Worm (Caenorhabditis elegans): ENCODE data around the gene rhr-2.

The rhr-2 gene

DNA sequence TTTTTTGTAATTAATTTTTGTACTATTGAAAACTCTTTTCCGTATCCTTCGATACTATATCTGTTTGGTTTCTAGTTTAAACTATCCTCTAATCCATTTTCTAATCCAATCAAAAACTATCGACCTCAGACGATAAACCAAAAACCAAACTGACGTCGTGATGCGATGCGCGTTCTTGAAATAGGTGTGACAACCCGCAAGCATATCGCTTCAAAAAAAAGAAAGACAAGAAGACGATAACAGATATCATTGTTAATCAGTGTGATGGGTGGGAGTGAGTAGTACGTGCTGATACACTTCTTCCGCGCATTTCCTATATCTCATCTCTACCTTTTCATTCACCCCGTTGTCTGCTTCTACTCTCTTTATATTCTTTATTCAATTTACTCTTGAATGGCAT lies 9.9 kb upstream of the rhr-2 start, which contains the start of gene T04F3.1:
Gene T04F3.1 (plus strand): TSS at position 246 of the 400 bp plus-strand sequence.
- no peak for TF ChIP-seq unc-62 (GFP tag; optimal IDR thresholded peaks at IDR 0.05)

DNA sequence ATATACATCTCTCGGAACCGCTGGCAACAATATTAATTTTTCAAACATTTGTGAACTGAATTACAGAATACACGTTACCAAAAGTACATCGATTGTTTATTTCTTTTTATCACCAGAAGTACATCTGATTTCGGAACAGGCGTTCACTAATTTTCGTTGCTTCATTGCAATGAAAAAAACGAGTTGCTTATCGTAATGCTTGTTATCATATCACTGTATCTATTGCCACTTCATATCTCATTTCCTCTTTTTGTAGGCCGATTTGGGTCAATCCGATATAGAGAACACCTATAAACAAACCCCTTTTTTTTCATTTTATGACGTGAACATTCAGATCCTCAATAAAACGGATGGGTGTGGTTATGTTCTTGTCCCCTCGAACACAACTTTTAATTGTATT lies 7.4 kb upstream of the rhr-2 start:
- TF ChIP-seq unc-62 (GFP tag; optimal IDR thresholded peaks at IDR 0.05), result no peak

DNA sequence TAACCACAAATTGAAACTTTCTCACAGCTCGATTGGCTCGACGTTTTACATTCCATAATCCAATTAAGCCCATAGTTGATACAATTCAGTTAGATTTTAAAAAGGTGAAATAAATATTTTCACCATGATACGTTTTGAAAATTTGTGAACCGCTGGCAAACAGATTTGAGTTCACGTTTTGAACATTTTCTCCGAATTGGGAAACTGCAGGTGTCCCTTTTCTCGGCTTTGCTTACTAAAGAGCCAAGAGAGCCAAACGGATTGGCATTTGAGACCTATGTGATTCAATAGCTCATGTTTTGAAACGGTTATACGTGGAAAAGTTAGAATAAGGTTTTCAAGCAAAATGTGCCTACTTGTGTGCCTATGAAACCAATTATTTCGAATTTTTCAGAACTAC lies 6.9 kb upstream of the rhr-2 start, which contains the start of gene spe-42:
Gene spe-42 (minus strand): TSS at position 101 of the 400 bp plus-strand sequence.
- TF ChIP-seq unc-62 (GFP tag; optimal IDR thresholded peaks at IDR 0.05), result no peak

DNA sequence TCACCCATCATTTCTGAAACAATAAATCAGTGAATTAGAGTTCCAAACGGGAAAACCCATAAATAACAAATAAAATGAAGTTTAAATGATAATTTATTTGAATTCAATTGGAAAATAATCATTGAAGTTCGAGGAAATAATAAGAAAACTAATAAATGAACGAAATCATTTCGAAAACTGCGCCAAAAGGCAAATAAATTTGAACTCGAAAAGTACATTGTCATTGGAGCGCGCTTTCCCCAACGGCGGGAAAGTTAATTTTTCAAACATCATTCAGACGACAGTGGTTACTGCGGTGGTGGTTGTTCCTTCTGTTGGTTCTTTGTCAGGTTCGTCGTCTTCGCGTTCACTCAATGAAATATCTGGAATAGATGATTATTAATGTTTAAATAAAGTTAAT lies 3.5 kb upstream of the rhr-2 start, which contains the start of gene npp-22:
Gene npp-22 (minus strand): TSS at position 13 of the 400 bp plus-strand sequence.
- TF ChIP-seq unc-62 (GFP tag; optimal IDR thresholded peaks at IDR 0.05), result no peak

DNA sequence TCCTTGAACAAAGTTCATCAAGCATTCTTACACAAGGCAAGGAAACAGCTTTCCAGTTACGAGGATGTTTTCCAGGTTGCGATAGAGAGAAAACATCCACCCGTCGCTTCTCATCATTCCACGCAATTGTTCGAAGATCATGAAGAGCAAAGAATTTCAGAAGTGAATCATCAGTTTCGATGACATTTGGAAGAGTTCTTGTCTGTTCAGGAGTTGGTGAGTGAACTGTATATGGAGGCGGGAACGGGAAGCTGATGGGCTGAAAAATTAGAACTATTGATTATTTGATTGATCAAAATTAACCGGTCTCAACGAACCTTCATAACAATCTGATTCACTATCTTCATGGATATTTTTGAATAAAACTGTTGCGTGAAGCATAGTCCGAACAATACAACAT lies 2.1 kb upstream of the rhr-2 start:
- no peak for TF ChIP-seq unc-62 (GFP tag; optimal IDR thresholded peaks at IDR 0.05)

DNA sequence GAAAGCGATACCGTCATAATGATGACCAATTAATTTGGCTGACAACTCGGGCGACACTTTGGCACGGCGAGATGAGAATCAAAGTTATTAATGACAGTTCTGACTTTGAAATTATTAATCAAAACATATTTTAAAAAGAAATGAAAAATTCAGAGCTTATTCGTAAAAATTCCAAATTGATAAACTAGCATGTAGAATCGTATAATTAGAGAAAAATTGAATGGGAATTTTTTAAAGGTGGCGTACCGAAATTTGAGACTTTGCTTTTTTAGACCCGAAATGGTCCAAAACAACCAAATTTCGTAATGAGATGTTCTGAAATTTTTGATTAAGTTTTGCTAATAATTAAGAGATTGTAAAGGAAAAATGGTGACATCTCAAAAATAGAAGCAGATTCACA lies 4.0 kb downstream of the rhr-2 start, which contains the start of gene daf-11:
Gene daf-11 (minus strand): TSS at position 101 of the 400 bp plus-strand sequence.
- no peak for TF ChIP-seq unc-62 (GFP tag; optimal IDR thresholded peaks at IDR 0.05)

DNA sequence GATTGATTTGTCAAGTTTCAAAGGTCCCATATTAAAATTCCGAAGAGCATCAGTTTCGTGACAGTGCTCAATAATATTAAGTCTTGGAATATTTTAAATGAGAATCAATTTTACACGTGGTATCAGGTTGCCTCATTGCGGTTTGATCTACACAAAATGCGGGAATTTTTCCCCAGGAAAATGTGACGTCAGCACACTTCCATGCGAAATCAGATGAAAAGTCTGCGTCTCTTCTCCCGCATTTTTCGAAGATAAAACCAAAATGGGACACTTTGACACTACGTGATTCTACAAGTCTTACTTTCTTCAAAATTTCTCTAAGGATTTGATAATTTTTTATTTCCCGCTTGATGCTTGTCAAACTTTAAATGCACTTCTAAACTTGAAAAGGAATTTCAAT lies 7.1 kb downstream of the rhr-2 start:
- no peak for TF ChIP-seq unc-62 (GFP tag; optimal IDR thresholded peaks at IDR 0.05)

DNA sequence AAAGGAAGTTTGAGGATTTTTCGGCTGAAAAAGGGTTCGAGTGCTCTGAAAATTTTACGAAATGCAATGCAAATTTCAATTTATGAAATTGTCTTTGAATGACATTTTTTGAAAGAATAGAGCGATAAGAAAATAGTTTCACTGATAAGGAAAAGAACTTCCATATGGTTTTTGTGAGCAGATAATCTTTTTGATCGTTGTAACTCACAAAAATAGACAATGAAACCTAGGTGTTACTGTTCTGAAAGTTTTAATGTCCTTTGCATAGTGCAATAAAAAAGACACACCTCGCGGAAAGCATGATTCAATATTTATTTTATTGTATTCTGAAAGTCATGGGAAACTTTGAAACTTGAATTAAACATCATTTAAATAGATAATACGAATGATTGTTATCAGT lies 13.0 kb downstream of the rhr-2 start:
- TF ChIP-seq unc-62 (GFP tag; optimal IDR thresholded peaks at IDR 0.05), result no peak

DNA sequence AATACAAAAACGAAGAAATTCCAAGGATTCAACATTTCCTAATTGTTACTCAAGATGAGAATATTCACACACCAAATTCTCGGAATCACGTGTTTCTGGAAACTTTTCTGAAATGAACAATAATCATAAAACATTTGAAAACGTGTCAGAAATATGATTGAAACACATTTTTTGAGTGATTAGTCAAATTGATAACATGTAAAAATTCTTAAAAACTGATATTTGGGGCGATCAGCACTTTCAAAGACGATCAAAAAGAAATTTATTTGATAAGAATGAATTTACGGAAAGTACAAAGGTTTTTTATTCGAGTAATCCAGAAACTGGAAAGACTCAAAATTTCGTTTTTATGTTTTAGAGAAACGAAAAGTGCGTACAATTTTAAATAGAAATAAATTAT lies 14.2 kb downstream of the rhr-2 start, which contains the start of gene tre-3:
Gene tre-3 (minus strand): TSS at position 107 of the 400 bp plus-strand sequence.
- TF ChIP-seq unc-62 (GFP tag; optimal IDR thresholded peaks at IDR 0.05), result no peak

DNA sequence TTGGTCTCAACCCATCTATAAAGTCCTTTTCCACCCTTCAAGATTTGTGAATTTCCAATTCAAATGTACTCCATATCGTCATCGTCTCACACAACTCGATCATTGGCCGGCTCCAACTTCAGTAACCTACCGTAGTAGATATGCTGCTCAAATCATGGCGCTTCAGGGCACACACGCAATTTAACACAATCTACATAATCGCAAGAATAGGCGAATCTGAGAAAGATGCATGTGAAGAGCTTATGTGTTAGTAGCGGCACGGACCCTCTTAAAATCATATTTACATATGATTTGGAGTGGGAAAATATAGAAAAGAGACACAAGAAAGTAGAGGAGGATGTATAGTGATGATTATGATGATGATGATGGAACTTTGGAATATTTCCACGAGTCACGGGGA lies 18.2 kb downstream of the rhr-2 start:
- no peak for TF ChIP-seq unc-62 (GFP tag; optimal IDR thresholded peaks at IDR 0.05)

DNA sequence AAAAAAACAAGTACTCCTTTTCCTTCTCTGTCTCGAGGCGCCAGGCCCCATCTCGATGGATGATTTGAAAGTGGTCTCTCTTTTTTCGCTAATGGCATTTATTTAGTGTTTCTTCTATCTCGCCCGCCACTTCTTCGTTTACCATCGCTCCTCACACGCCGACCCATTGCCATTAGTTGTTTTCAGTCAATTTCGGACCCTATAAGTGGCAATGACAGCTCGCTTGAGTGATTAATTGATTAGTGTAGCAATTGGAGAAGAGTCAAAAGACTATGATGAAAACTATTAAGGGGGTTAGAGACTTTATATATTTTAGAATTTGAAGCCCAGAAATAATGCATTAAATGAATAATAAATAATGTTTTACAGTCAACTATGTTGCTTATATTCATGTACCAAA lies 23.6 kb downstream of the rhr-2 start:
- TF ChIP-seq unc-62 (GFP tag; optimal IDR thresholded peaks at IDR 0.05), result no peak

DNA sequence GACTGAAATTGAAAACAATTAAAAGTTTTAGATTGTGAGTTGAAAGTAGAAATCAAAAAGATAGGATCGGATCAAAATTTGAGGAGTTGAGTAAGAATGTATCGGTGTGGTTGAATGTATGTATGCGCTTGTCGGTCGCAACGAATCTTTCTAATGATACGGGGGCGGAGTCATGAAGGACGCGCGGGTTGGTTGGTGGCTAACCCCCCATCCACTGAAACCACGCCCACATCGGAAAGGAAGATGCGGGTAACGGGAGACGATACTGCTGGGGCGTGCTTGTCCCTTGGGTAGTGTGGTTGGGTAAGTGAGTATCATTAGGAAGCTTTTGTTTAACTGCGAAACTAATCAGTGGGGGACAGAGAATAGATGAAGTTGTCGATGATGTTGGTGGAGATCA lies 24.6 kb downstream of the rhr-2 start, which contains the start of gene ceh-32:
Gene ceh-32 (minus strand): TSS at position 2 of the 400 bp plus-strand sequence.
- TF ChIP-seq unc-62 (GFP tag; optimal IDR thresholded peaks at IDR 0.05), result no peak

DNA sequence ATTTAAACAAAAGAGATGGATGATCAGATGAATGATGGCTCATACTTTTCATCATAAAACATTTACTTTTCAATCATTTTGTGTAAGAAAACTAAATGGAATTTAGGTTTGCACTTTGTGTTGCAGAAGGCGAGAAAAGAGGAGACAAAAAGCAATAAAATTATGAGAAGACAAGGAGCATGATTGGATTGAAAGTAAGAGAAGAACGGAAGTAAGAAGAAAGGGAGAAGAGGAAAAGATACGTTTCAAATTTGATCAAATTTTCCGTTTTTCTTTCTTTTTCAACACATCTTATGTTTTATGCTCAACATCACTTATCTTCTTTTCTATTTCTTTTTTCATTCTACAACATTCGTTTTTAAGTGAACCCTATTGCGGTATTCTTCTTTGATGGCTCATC lies 25.3 kb downstream of the rhr-2 start:
- TF ChIP-seq unc-62 (GFP tag; optimal IDR thresholded peaks at IDR 0.05), result no peak

DNA sequence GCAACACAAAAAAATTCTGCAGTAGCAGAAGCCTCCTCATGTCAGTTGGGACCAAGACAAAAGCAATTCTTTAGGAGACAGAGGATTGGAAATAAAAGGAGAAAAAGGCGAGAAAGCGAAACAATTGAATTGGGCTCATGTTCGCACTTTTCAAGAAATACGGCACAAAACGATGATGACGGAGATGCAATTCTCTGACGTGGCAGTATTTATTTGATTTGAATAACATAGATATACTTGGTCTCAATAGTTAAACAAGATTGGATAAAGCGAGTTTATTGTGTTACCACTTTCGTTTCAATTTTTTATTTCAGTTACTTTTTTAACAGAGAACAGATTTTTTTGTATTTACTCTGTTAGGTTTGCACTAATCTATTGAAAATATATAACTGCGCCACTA lies 32.5 kb downstream of the rhr-2 start:
- no peak for TF ChIP-seq unc-62 (GFP tag; optimal IDR thresholded peaks at IDR 0.05)

DNA sequence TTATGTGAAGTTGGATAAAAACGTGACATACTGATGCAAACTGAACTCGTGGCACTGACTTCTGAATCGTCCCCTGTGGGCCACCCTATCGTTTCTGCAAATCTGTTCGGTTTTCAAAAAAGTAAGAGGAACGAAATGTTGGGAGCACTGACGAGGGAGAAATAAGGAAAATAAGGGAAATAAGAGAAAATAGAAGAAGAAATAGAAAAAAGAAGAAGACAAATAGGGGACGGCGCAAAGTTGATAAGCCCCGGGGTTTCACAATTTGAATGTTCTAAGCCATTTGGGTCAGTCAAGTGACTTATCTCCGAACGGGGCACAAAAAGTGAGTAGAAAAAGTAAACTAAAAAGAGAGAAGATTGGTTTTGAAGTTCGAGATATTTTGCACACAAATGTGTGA lies 34.4 kb downstream of the rhr-2 start, which contains the start of gene W05E10.5:
Gene W05E10.5 (minus strand): TSS at position 101 of the 400 bp plus-strand sequence.
- no peak for TF ChIP-seq unc-62 (GFP tag; optimal IDR thresholded peaks at IDR 0.05)

DNA sequence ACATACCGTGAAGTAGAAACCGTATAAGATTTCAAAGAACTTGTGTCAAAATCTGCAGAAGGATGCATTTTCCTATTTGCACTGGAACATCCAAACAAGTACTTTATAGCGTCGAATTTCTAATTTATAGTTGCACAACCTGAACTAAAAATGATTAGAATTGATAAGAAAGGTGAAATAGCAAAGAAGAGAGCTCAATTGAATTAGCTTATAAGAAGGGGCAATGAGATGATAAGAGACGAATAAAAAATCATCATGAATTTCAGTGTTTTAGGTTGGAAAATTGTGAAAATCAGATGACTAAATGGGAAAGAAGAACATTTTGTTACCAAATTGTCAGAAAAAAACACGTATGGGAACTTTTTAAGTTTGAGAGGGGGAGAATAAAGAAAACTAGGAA lies 38.4 kb downstream of the rhr-2 start, which contains the start of gene W05E10.1:
Gene W05E10.1 (minus strand): TSS at position 139 of the 400 bp plus-strand sequence.
- TF ChIP-seq unc-62 (GFP tag; optimal IDR thresholded peaks at IDR 0.05), result no peak

DNA sequence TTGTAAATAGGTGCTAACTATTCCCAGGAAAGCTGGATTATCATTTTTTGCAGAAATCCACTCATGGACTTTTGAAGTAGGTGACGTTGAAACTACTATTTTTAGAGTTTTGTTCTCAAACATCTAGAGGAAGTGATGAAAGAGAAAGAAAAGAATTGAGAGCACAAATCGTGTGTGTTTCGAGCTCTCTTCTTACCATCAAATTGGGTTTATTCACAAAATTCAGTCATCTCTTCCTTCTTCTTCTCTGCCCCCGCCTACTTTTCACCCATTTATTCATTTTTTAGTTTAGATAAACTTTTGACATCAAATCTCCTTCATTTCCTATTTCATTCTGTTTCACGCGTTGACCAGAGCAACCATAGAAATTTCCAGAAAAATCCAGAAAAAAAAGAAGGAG lies 43.1 kb downstream of the rhr-2 start, which contains the start of gene W05E10.2:
Gene W05E10.2 (plus strand): TSS at position 301 of the 400 bp plus-strand sequence.
- no peak for TF ChIP-seq unc-62 (GFP tag; optimal IDR thresholded peaks at IDR 0.05)

DNA sequence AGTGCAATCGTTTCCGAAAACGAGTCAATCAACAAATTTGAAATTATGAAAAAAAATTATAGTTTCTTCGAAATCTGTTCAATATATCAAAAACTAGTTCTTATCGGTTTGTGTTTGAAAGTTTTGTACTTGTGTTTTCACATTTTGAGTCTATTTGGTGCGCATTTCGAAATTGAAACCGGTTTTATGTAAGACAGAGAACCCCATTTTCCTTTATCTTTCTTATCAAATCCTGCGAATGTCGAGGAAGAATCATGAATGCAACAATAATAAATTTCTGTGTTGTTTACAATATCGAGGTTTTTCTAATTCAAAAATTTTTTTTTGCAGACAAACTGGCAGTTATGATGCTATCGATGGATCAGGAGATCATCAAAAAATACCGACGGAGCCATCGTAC lies 47.1 kb downstream of the rhr-2 start:
- TF ChIP-seq unc-62 (GFP tag; optimal IDR thresholded peaks at IDR 0.05), result no peak

Data from whole organism, dauer.